Fruit fly (Drosophila melanogaster) whole organism, embryonic: ENCODE measurements around the gene Smug.

Source experiments
- Blimp-1 ChIP-seq: fragments of 200-800 bp; sonication (Bioruptor generic); optimal IDR thresholded peaks from 3 replicates; lab custom pipeline; 2018; ENCODE audit warnings: missing biosample characterization, missing genetic modification characterization, mild to moderate bottlenecking, moderate library complexity, missing genetic modification reagents
- CG10267 ChIP-seq: fragments of 200-800 bp; sonication (Bioruptor generic); optimal IDR thresholded peaks from 2 replicates; lab custom pipeline; 2018; ENCODE audit warnings: missing biosample characterization, mild to moderate bottlenecking, missing genetic modification characterization, moderate library complexity
- CG10274 ChIP-seq: fragments of 200-800 bp; sonication (Bioruptor generic); optimal IDR thresholded peaks from 3 replicates; lab custom pipeline; 2017; ENCODE audit warnings: missing biosample characterization, mild to moderate bottlenecking, missing genetic modification characterization
- CG12659 ChIP-seq: fragments of 200-800 bp; sonication (Bioruptor generic); optimal IDR thresholded peaks from 3 replicates; lab custom pipeline; 2017; ENCODE audit warnings: mild to moderate bottlenecking, missing biosample characterization, missing genetic modification reagents, missing genetic modification characterization
- CG13296 ChIP-seq: fragments of 200-800 bp; sonication (Bioruptor generic); optimal IDR thresholded peaks from 3 replicates; lab custom pipeline; 2018; ENCODE audit warnings: missing biosample characterization, mild to moderate bottlenecking, missing genetic modification characterization
- CG14014 ChIP-seq: fragments of 200-800 bp; sonication (Bioruptor generic); IDR thresholded peaks from 2 replicates; pipeline ENCODE4 v1.3.6; 2022; ENCODE audit warnings: missing biosample characterization, missing genetic modification characterization
- CG2120 ChIP-seq: fragments of 200-800 bp; sonication (Bioruptor generic); optimal IDR thresholded peaks from 3 replicates; lab custom pipeline; 2016; ENCODE audit warnings: missing biosample characterization, missing genetic modification characterization
- CG33213 ChIP-seq: fragments of 200-800 bp; sonication (Bioruptor generic); optimal IDR thresholded peaks from 3 replicates; lab custom pipeline; 2016; ENCODE audit warnings: missing biosample characterization, missing genetic modification characterization
- CG34224 ChIP-seq: fragments of 200-800 bp; sonication (Bioruptor generic); IDR thresholded peaks from 3 replicates; pipeline ENCODE4 v1.3.6; 2022; ENCODE audit warnings: missing biosample characterization, missing genetic modification characterization; ENCODE audit not compliant: partially characterized antibody
- CG34422 ChIP-seq: fragments of 200-800 bp; sonication (Bioruptor generic); IDR thresholded peaks from 3 replicates; pipeline ENCODE4 v1.3.6; 2022; ENCODE audit warnings: missing biosample characterization, missing genetic modification characterization
- CG4854 ChIP-seq: fragments of 200-800 bp; sonication (Bioruptor generic); optimal IDR thresholded peaks from 2 replicates; lab custom pipeline; 2016; ENCODE audit warnings: missing biosample characterization, missing genetic modification characterization, inconsistent platforms
- CG5953 ChIP-seq: fragments of 200-800 bp; sonication (Bioruptor generic); IDR thresholded peaks from 2 replicates; pipeline ENCODE4 v1.3.6; 2022; ENCODE audit warnings: missing biosample characterization, missing genetic modification characterization
- CG6683 ChIP-seq: fragments of 200-800 bp; sonication (Bioruptor generic); optimal IDR thresholded peaks from 2 replicates; lab custom pipeline; 2017; ENCODE audit warnings: missing biosample characterization, mild to moderate bottlenecking, missing genetic modification characterization, missing genetic modification reagents
- CG6791 ChIP-seq: fragments of 200-800 bp; sonication (Bioruptor generic); IDR thresholded peaks from 3 replicates; pipeline ENCODE4 v1.3.6; 2022; ENCODE audit warnings: missing biosample characterization, missing genetic modification characterization; ENCODE audit not compliant: partially characterized antibody
- CG6813 ChIP-seq: fragments of 200-800 bp; sonication (Bioruptor generic); optimal IDR thresholded peaks from 2 replicates; lab custom pipeline; 2017; ENCODE audit warnings: missing biosample characterization, missing genetic modification characterization, mild to moderate bottlenecking, moderate library complexity, missing genetic modification reagents
- CG7786 ChIP-seq: fragments of 200-800 bp; sonication (Bioruptor generic); optimal IDR thresholded peaks from 2 replicates; lab custom pipeline; 2016; ENCODE audit warnings: missing biosample characterization, missing genetic modification characterization
- CG8478 ChIP-seq: fragments of >200 bp; optimal IDR thresholded peaks from 2 replicates; lab custom pipeline; 2018
- CG8765 ChIP-seq: fragments of 200-800 bp; sonication (Bioruptor generic); IDR thresholded peaks from 2 replicates; pipeline ENCODE4 v1.3.6; 2022; ENCODE audit warnings: missing biosample characterization, missing genetic modification characterization
- CG9817 ChIP-seq: fragments of 200-800 bp; sonication (Bioruptor generic); optimal IDR thresholded peaks from 2 replicates; lab custom pipeline; 2018; ENCODE audit warnings: missing biosample characterization, mild to moderate bottlenecking, missing genetic modification characterization, moderate library complexity
- CG9932 ChIP-seq: fragments of 200-800 bp; sonication (Bioruptor generic); IDR thresholded peaks from 2 replicates; pipeline ENCODE4 v1.3.6; 2022; ENCODE audit warnings: missing biosample characterization, missing genetic modification characterization
- CHES-1-like ChIP-seq: fragments of 200-800 bp; sonication (Bioruptor generic); optimal IDR thresholded peaks from 2 replicates; lab custom pipeline; 2016; ENCODE audit warnings: missing biosample characterization, missing genetic modification characterization
- CTCF ChIP-seq: fragments of 200-800 bp; sonication (Bioruptor generic); optimal IDR thresholded peaks from 2 replicates; lab custom pipeline; 2017; ENCODE audit warnings: missing biosample characterization, mild to moderate bottlenecking, missing genetic modification characterization, moderate library complexity
- Dll ChIP-seq: fragments of 200-800 bp; sonication (Bioruptor generic); IDR thresholded peaks from 4 replicates; pipeline ENCODE4 v1.3.6; 2022; ENCODE audit warnings: missing biosample characterization, missing genetic modification characterization; ENCODE audit not compliant: partially characterized antibody
- Doc3 ChIP-seq: fragments of 200-800 bp; sonication (Bioruptor generic); IDR thresholded peaks from 3 replicates; pipeline ENCODE4 v1.3.6; 2022; ENCODE audit warnings: missing biosample characterization, missing genetic modification characterization; ENCODE audit not compliant: partially characterized antibody
- Dref ChIP-seq: fragments of 200-800 bp; sonication (Bioruptor generic); IDR thresholded peaks from 2 replicates; pipeline ENCODE4 v1.3.6; 2022; ENCODE audit warnings: missing biosample characterization, missing genetic modification characterization
- Fer2 ChIP-seq: fragments of 200-800 bp; sonication (Bioruptor generic); optimal IDR thresholded peaks from 2 replicates; lab custom pipeline; 2018; ENCODE audit warnings: missing biosample characterization, mild to moderate bottlenecking, missing genetic modification characterization, moderate library complexity
- Jarid2 ChIP-seq: fragments of 200-800 bp; sonication (Bioruptor generic); optimal IDR thresholded peaks from 3 replicates; lab custom pipeline; 2017; ENCODE audit warnings: mild to moderate bottlenecking, missing biosample characterization, missing genetic modification reagents, missing genetic modification characterization
- Lpt ChIP-seq: fragments of >200 bp; optimal IDR thresholded peaks from 2 replicates; lab custom pipeline; 2018; ENCODE audit warnings: missing biosample characterization, missing genetic modification characterization
- Med ChIP-seq: fragments of 200-800 bp; sonication (Bioruptor generic); peaks from one replicate; lab custom pipeline; 2016; ENCODE audit warnings: missing biosample characterization, missing genetic modification characterization, mild to moderate bottlenecking, inconsistent platforms, moderate library complexity
- Myb ChIP-seq: fragments of 200-800 bp; sonication (Bioruptor generic); optimal IDR thresholded peaks from 2 replicates; lab custom pipeline; 2016; ENCODE audit warnings: missing biosample characterization, missing genetic modification characterization
- Opbp ChIP-seq: fragments of 200-800 bp; sonication (Bioruptor generic); IDR thresholded peaks from 3 replicates; pipeline ENCODE4 v1.3.6; 2022; ENCODE audit warnings: missing biosample characterization, missing genetic modification characterization; ENCODE audit not compliant: partially characterized antibody
- Pdp1 ChIP-seq, 2 experiments: fragments of 200-800 bp; sonication (Bioruptor generic); optimal IDR thresholded peaks; 3 replicates each; lab custom pipeline; 2016; ENCODE audit warnings: missing biosample characterization in 2 of 2, missing genetic modification characterization in 2 of 2, mild to moderate bottlenecking in 1 of 2, moderate library complexity in 1 of 2
- Scr ChIP-seq: fragments of 200-800 bp; sonication (Bioruptor generic); IDR thresholded peaks from 2 replicates; pipeline ENCODE4 v1.3.6; 2022; ENCODE audit warnings: missing biosample characterization, missing genetic modification characterization; ENCODE audit not compliant: partially characterized antibody
- Side ChIP-seq: fragments of 200-800 bp; sonication (Bioruptor generic); optimal IDR thresholded peaks from 2 replicates; lab custom pipeline; 2016; ENCODE audit warnings: missing biosample characterization, missing genetic modification characterization
- abd-A ChIP-seq: fragments of 200-800 bp; sonication (Bioruptor generic); optimal IDR thresholded peaks from 3 replicates; lab custom pipeline; 2019; ENCODE audit warnings: missing biosample characterization, mild to moderate bottlenecking, missing genetic modification characterization, moderate library complexity
- crc ChIP-seq: fragments of 200-800 bp; sonication (Bioruptor generic); optimal IDR thresholded peaks from 2 replicates; lab custom pipeline; 2016; ENCODE audit warnings: missing biosample characterization, missing genetic modification characterization
- dpn ChIP-seq, 2 experiments: fragments of 200-800 bp; sonication (Bioruptor generic); optimal IDR thresholded peaks; 3 replicates each; lab custom pipeline; 2016; ENCODE audit warnings: missing biosample characterization in 2 of 2, missing genetic modification characterization in 2 of 2
- ems ChIP-seq: fragments of 200-800 bp; sonication (Bioruptor generic); optimal IDR thresholded peaks from 3 replicates; lab custom pipeline; 2016; ENCODE audit warnings: missing biosample characterization, missing genetic modification characterization
- hbn ChIP-seq: fragments of 200-800 bp; sonication (Bioruptor generic); IDR thresholded peaks from 2 replicates; pipeline ENCODE4 v1.3.6; 2022; ENCODE audit warnings: missing biosample characterization, missing genetic modification characterization; ENCODE audit not compliant: partially characterized antibody
- lab ChIP-seq: fragments of 200-800 bp; sonication (Bioruptor generic); optimal IDR thresholded peaks from 3 replicates; lab custom pipeline; 2017; ENCODE audit warnings: missing biosample characterization, missing genetic modification characterization, mild to moderate bottlenecking, moderate library complexity, missing genetic modification reagents
- mld ChIP-seq: fragments of 200-800 bp; sonication (Bioruptor generic); IDR thresholded peaks from 3 replicates; pipeline ENCODE4 v1.3.6; 2022; ENCODE audit warnings: missing biosample characterization, missing genetic modification characterization; ENCODE audit not compliant: partially characterized antibody
- nerfin-1 ChIP-seq: fragments of 200-800 bp; sonication (Bioruptor generic); optimal IDR thresholded peaks from 3 replicates; lab custom pipeline; 2019; ENCODE audit warnings: missing biosample characterization, mild to moderate bottlenecking, missing genetic modification characterization, moderate library complexity
- nom ChIP-seq: fragments of 200-800 bp; sonication (Bioruptor generic); optimal IDR thresholded peaks from 2 replicates; lab custom pipeline; 2017; ENCODE audit warnings: missing biosample characterization, missing genetic modification characterization, mild to moderate bottlenecking, moderate library complexity, missing genetic modification reagents
- oc ChIP-seq: fragments of 200-800 bp; sonication (Bioruptor generic); optimal IDR thresholded peaks from 2 replicates; lab custom pipeline; 2018; ENCODE audit warnings: missing biosample characterization, mild to moderate bottlenecking, missing genetic modification characterization, moderate library complexity
- peb ChIP-seq: fragments of 200-800 bp; sonication (Bioruptor generic); IDR thresholded peaks from 2 replicates; pipeline ENCODE4 v1.3.6; 2022; ENCODE audit warnings: missing biosample characterization, missing genetic modification characterization
- prd ChIP-seq, 3 experiments: fragments of >200 bp in 2 of 3; fragments of 200-800 bp in 1 of 3; sonication (Bioruptor generic) in 1 of 3; optimal IDR thresholded peaks in 2 of 3; IDR thresholded peaks in 1 of 3; 2 replicates in 2 of 3; 3 replicates in 1 of 3; pipeline versions ENCODE4 v1.3.6 to Lab custom; 2017 to 2022; ENCODE audit warnings: missing biosample characterization in 1 of 3, missing genetic modification characterization in 1 of 3
- psq ChIP-seq: fragments of 200-800 bp; sonication (Bioruptor generic); optimal IDR thresholded peaks from 2 replicates; lab custom pipeline; 2017; ENCODE audit warnings: missing biosample characterization, missing genetic modification characterization
- pzg ChIP-seq: fragments of 200-800 bp; sonication (Bioruptor generic); optimal IDR thresholded peaks from 3 replicates; lab custom pipeline; 2018; ENCODE audit warnings: missing biosample characterization, mild to moderate bottlenecking, missing genetic modification characterization, moderate library complexity
- sisA ChIP-seq: fragments of 200-800 bp; sonication (Bioruptor generic); IDR thresholded peaks from 2 replicates; pipeline ENCODE4 v1.3.6; 2022; ENCODE audit warnings: missing biosample characterization, missing genetic modification characterization
- trem ChIP-seq: fragments of 200-800 bp; optimal IDR thresholded peaks from 3 replicates; lab custom pipeline; 2019; ENCODE audit warnings: missing biosample characterization, mild to moderate bottlenecking, missing genetic modification characterization, moderate library complexity

The Smug gene

dm6 chr3R:17118917-17119378 lies 31.4 kb upstream of the Smug start (continued):
- no peak for TF ChIP-seq CG8765 (GFP tag; lab: Robert Waterston, UW)
- TF ChIP-seq CG13296 (GFP tag; lab: Kevin White, UChicago), result peak; percentile 18
- TF ChIP-seq Scr (GFP tag; lab: Robert Waterston, UW), result peak; percentile 21; the same call in 1 of the 2 replicates
- TF ChIP-seq Fer2 (tag; lab: Kevin White, UChicago), result no peak
- TF ChIP-seq lab (GFP tag; lab: Kevin White, UChicago), result peak; percentile 36
- peak; percentile 25 for TF ChIP-seq CHES-1-like (GFP tag; lab: Kevin White, UChicago)
- TF ChIP-seq CG6683 (GFP tag; lab: Kevin White, UChicago), result no peak
- TF ChIP-seq CG10267 (tag; lab: Kevin White, UChicago), result no peak
- peak; percentile 49 for TF ChIP-seq CG34224 (GFP tag; lab: Robert Waterston, UW)
- TF ChIP-seq CG14014 (GFP tag; lab: Robert Waterston, UW), result no peak
- no peak for TF ChIP-seq CG6813 (GFP tag; lab: Kevin White, UChicago)
- no peak for TF ChIP-seq oc (tag; lab: Kevin White, UChicago)
- peak; percentile 56; the same call in 1 of the 3 replicates for TF ChIP-seq CG34422 (GFP tag; lab: Robert Waterston, UW)
- no peak; the same call in 2 of the 3 replicates for TF ChIP-seq Doc3 (GFP tag; lab: Robert Waterston, UW)
- TF ChIP-seq Blimp-1 (GFP tag; lab: Kevin White, UChicago), result no peak
- peak; percentile 90 for TF ChIP-seq Med (GFP tag; lab: Kevin White, UChicago)
- no peak for TF ChIP-seq Dref
- TF ChIP-seq ems (GFP tag; lab: Kevin White, UChicago), result no peak
- TF ChIP-seq Lpt (GFP tag; lab: Kevin White, UChicago), result no peak
- TF ChIP-seq CG9817 (tag; lab: Kevin White, UChicago), result no peak
- no peak for TF ChIP-seq CG5953 (GFP tag; lab: Robert Waterston, UW)
- TF ChIP-seq crc (GFP tag; lab: Kevin White, UChicago), result no peak
- TF ChIP-seq sisA (GFP tag; lab: Robert Waterston, UW), result no peak
- TF ChIP-seq CG33213 (GFP tag; lab: Kevin White, UChicago), result no peak
- TF ChIP-seq CG9932 (GFP tag; lab: Robert Waterston, UW), result no peak
- peak; percentile 55 for TF ChIP-seq CTCF (GFP tag; lab: Kevin White, UChicago)
- peak; percentile 82 for TF ChIP-seq Jarid2 (GFP tag; lab: Kevin White, UChicago)
- TF ChIP-seq CG7786, result no peak
- TF ChIP-seq pzg (GFP tag; lab: Kevin White, UChicago), result no peak
- TF ChIP-seq nerfin-1 (tag; lab: Kevin White, UChicago), result no peak
- TF ChIP-seq CG10274 (GFP tag; lab: Kevin White, UChicago), result no peak
- peak; percentile 41 for TF ChIP-seq nom (GFP tag; lab: Kevin White, UChicago)
- no peak for TF ChIP-seq Dll (GFP tag; lab: Robert Waterston, UW)
- peak; percentile 36 for TF ChIP-seq CG12659 (GFP tag; lab: Kevin White, UChicago)
- no peak for TF ChIP-seq mld (GFP tag; lab: Robert Waterston, UW)
- no peak for TF ChIP-seq Pdp1 (GFP tag; optimal IDR thresholded peaks at IDR 0.05; lab: Kevin White, UChicago)
- no peak for TF ChIP-seq CG8478 (lab: Kevin White, UChicago)
- TF ChIP-seq abd-A, result no peak
- TF ChIP-seq prd (optimal IDR thresholded peaks at IDR 0.05; lab: Kevin White, UChicago), result no peak
- no peak for TF ChIP-seq prd (GFP tag; IDR thresholded peaks at IDR 0.05; lab: Robert Waterston, UW)
- no peak for TF ChIP-seq CG2120
- TF ChIP-seq Myb (GFP tag; lab: Kevin White, UChicago), result peak; percentile 41
- peak; percentile 48; the same call in 1 of the 2 replicates for TF ChIP-seq hbn (GFP tag; lab: Robert Waterston, UW)
- 0 out of 3 replicates have a peak, but pooled peaks have one; percentile 36 for TF ChIP-seq CG6791 (GFP tag; lab: Robert Waterston, UW)
- TF ChIP-seq dpn (GFP tag; optimal IDR thresholded peaks at IDR 0.05; lab: Kevin White, UChicago), result no peak
- TF ChIP-seq psq (GFP tag; lab: Kevin White, UChicago), result no peak
- no peak for TF ChIP-seq trem (tag; lab: Kevin White, UChicago)
- no peak for TF ChIP-seq CG4854 (GFP tag; lab: Kevin White, UChicago)
- TF ChIP-seq Side, result no peak
- TF ChIP-seq peb, result no peak
- no peak for TF ChIP-seq Opbp
